Fruit fly (Drosophila melanogaster) whole organism, prepupa: ENCODE results near the gene CG7943.
A peak's percentile ranks its signal among the peaks of the same experiment; 100 is the strongest.

Experiments
- CG10631 ChIP-seq: fragments of 200-800 bp; sonication (Bioruptor generic); optimal IDR thresholded peaks from 2 replicates; lab custom pipeline; 2016; ENCODE audit warnings: missing biosample characterization, missing genetic modification characterization
- CG10669 ChIP-seq: fragments of 200-800 bp; sonication (Bioruptor generic); optimal IDR thresholded peaks from 3 replicates; lab custom pipeline; 2018; ENCODE audit warnings: missing biosample characterization, mild to moderate bottlenecking, missing genetic modification characterization, moderate library complexity
- CG11294 ChIP-seq: fragments of 200-800 bp; sonication (Bioruptor generic); IDR thresholded peaks from 2 replicates; pipeline ENCODE4 v1.3.6; 2022; ENCODE audit warnings: missing biosample characterization, missing genetic modification characterization
- CG11762 ChIP-seq: fragments of 200-800 bp; sonication (Bioruptor generic); optimal IDR thresholded peaks from 3 replicates; lab custom pipeline; 2016; ENCODE audit warnings: missing biosample characterization, missing genetic modification characterization; ENCODE audit not compliant: insufficient read depth
- CG11902 ChIP-seq: fragments of 200-800 bp; sonication (Bioruptor generic); optimal IDR thresholded peaks from 3 replicates; lab custom pipeline; 2016; ENCODE audit warnings: missing biosample characterization, missing genetic modification characterization
- CG15336 ChIP-seq: fragments of 200-800 bp; sonication (Bioruptor generic); IDR thresholded peaks from 2 replicates; pipeline ENCODE4 v1.3.6; 2022; ENCODE audit warnings: missing biosample characterization, missing genetic modification characterization
- CG16779 ChIP-seq: fragments of 200-800 bp; sonication (Bioruptor generic); optimal IDR thresholded peaks from 3 replicates; lab custom pipeline; 2017; ENCODE audit warnings: missing biosample characterization, mild to moderate bottlenecking, missing genetic modification characterization
- CG31627 ChIP-seq: fragments of 200-800 bp; sonication (Bioruptor generic); optimal IDR thresholded peaks from 3 replicates; lab custom pipeline; 2016; ENCODE audit warnings: missing biosample characterization, missing genetic modification characterization
- CG32006 ChIP-seq: fragments of 200-800 bp; sonication (Bioruptor generic); optimal IDR thresholded peaks from 3 replicates; lab custom pipeline; 2017; ENCODE audit warnings: missing biosample characterization, mild to moderate bottlenecking, missing genetic modification characterization
- CG3919 ChIP-seq: fragments of 200-800 bp; sonication (Bioruptor generic); optimal IDR thresholded peaks from 3 replicates; lab custom pipeline; 2016; ENCODE audit warnings: missing biosample characterization, missing genetic modification characterization
- CG6163 ChIP-seq: fragments of 200-800 bp; sonication (Bioruptor generic); IDR thresholded peaks from 3 replicates; pipeline ENCODE4 v1.3.6; 2022; ENCODE audit warnings: missing biosample characterization, missing genetic modification characterization
- CG6792 ChIP-seq: fragments of 200-800 bp; sonication (Bioruptor generic); optimal IDR thresholded peaks from 3 replicates; lab custom pipeline; 2016; ENCODE audit warnings: missing biosample characterization, missing genetic modification characterization
- CG6808 ChIP-seq: fragments of 200-800 bp; sonication (Bioruptor generic); optimal IDR thresholded peaks from 3 replicates; lab custom pipeline; 2017; ENCODE audit warnings: missing biosample characterization, missing genetic modification characterization, mild to moderate bottlenecking, moderate library complexity, missing genetic modification reagents
- CG6854 ChIP-seq: fragments of 200-800 bp; sonication (Bioruptor generic); optimal IDR thresholded peaks from 2 replicates; lab custom pipeline; 2017; ENCODE audit warnings: missing biosample characterization, mild to moderate bottlenecking, missing genetic modification characterization
- CG7368 ChIP-seq: fragments of 200-800 bp; sonication (Bioruptor generic); optimal IDR thresholded peaks from 3 replicates; lab custom pipeline; 2016; ENCODE audit warnings: missing biosample characterization, missing genetic modification characterization
- CG8119 ChIP-seq: fragments of 200-800 bp; sonication (Bioruptor generic); IDR thresholded peaks from 3 replicates; pipeline ENCODE4 v1.3.6; 2022; ENCODE audit warnings: missing biosample characterization, missing genetic modification characterization
- CG8319 ChIP-seq: fragments of 200-800 bp; sonication (Bioruptor generic); optimal IDR thresholded peaks from 3 replicates; lab custom pipeline; 2016; ENCODE audit warnings: missing biosample characterization, missing genetic modification characterization
- CG8632 ChIP-seq: fragments of 200-800 bp; sonication (Bioruptor generic); optimal IDR thresholded peaks from 3 replicates; lab custom pipeline; 2016; ENCODE audit warnings: missing biosample characterization, missing genetic modification characterization
- CG9139 ChIP-seq: fragments of 200-800 bp; sonication (Bioruptor generic); optimal IDR thresholded peaks from 3 replicates; lab custom pipeline; 2017; ENCODE audit warnings: missing biosample characterization, mild to moderate bottlenecking, missing genetic modification characterization
- Eip75B ChIP-seq: fragments of 200-800 bp; sonication (Bioruptor generic); optimal IDR thresholded peaks from 3 replicates; lab custom pipeline; 2016; ENCODE audit warnings: missing biosample characterization, missing genetic modification characterization
- Eip78C ChIP-seq: fragments of 200-800 bp; sonication (Bioruptor generic); peaks from one replicate; lab custom pipeline; 2016; ENCODE audit warnings: missing biosample characterization, missing genetic modification characterization
- Ets96B ChIP-seq: fragments of 200-800 bp; optimal IDR thresholded peaks from 2 replicates; lab custom pipeline; 2019; ENCODE audit warnings: missing biosample characterization, mild to moderate bottlenecking, missing genetic modification characterization, moderate library complexity
- Hr38 ChIP-seq: sonication (Bioruptor generic); optimal IDR thresholded peaks from 2 replicates; lab custom pipeline; 2016; ENCODE audit warnings: missing biosample characterization, missing genetic modification characterization
- Hr4 ChIP-seq: fragments of 200-800 bp; sonication (Bioruptor generic); optimal IDR thresholded peaks from 3 replicates; lab custom pipeline; 2016; ENCODE audit warnings: missing biosample characterization, missing genetic modification characterization
- Met ChIP-seq: fragments of 200-800 bp; sonication (Bioruptor generic); optimal IDR thresholded peaks from 3 replicates; lab custom pipeline; 2016; ENCODE audit warnings: missing biosample characterization, missing genetic modification characterization
- OdsH ChIP-seq: fragments of 200-800 bp; sonication (Bioruptor generic); optimal IDR thresholded peaks from 3 replicates; lab custom pipeline; 2016; ENCODE audit warnings: missing biosample characterization, missing genetic modification characterization
- Smox ChIP-seq: fragments of 200-800 bp; sonication (Bioruptor generic); optimal IDR thresholded peaks from 3 replicates; lab custom pipeline; 2016; ENCODE audit warnings: missing biosample characterization, missing genetic modification characterization
- Sox102F ChIP-seq: fragments of 200-800 bp; sonication (Bioruptor generic); optimal IDR thresholded peaks from 2 replicates; lab custom pipeline; 2016; ENCODE audit warnings: missing biosample characterization, mild to moderate bottlenecking, missing genetic modification characterization
- Sox14 ChIP-seq: fragments of 200-800 bp; sonication (Bioruptor generic); optimal IDR thresholded peaks from 3 replicates; lab custom pipeline; 2016; ENCODE audit warnings: missing biosample characterization, missing genetic modification characterization
- cyc ChIP-seq: fragments of 200-800 bp; sonication (Bioruptor generic); optimal IDR thresholded peaks from 3 replicates; lab custom pipeline; 2016; ENCODE audit warnings: missing biosample characterization, missing genetic modification characterization
- dac ChIP-seq: fragments of 200-800 bp; sonication (Bioruptor generic); optimal IDR thresholded peaks from 2 replicates; lab custom pipeline; 2017; ENCODE audit warnings: missing biosample characterization, mild to moderate bottlenecking, missing genetic modification characterization
- dsx ChIP-seq: fragments of 200-800 bp; optimal IDR thresholded peaks from 3 replicates; lab custom pipeline; 2019; ENCODE audit warnings: missing biosample characterization, mild to moderate bottlenecking, missing genetic modification characterization, moderate library complexity; ENCODE audit not compliant: poor library complexity, severe bottlenecking
- eg ChIP-seq: fragments of 200-800 bp; sonication (Bioruptor generic); IDR thresholded peaks from 3 replicates; pipeline ENCODE4 v1.3.6; 2022; ENCODE audit warnings: missing biosample characterization, missing genetic modification characterization
- esn ChIP-seq: fragments of 200-800 bp; sonication (Bioruptor generic); optimal IDR thresholded peaks from 2 replicates; lab custom pipeline; 2016; ENCODE audit warnings: missing biosample characterization, mild to moderate bottlenecking, missing genetic modification characterization, moderate library complexity
- fd59A ChIP-seq: fragments of 200-800 bp; sonication (Bioruptor generic); optimal IDR thresholded peaks from 2 replicates; lab custom pipeline; 2017; ENCODE audit warnings: missing biosample characterization, mild to moderate bottlenecking, missing genetic modification characterization, missing genetic modification reagents
- fkh ChIP-seq: fragments of 200-800 bp; sonication (Bioruptor generic); optimal IDR thresholded peaks from 3 replicates; lab custom pipeline; 2017; ENCODE audit warnings: missing biosample characterization, mild to moderate bottlenecking, missing genetic modification characterization, moderate library complexity
- lz ChIP-seq: fragments of 200-800 bp; sonication (Bioruptor generic); optimal IDR thresholded peaks from 3 replicates; lab custom pipeline; 2016; ENCODE audit warnings: missing biosample characterization, missing genetic modification characterization
- pdm3 ChIP-seq: fragments of 200-800 bp; sonication (Bioruptor generic); optimal IDR thresholded peaks from 3 replicates; lab custom pipeline; 2016; ENCODE audit warnings: missing biosample characterization, missing genetic modification characterization
- salr ChIP-seq, 2 experiments: fragments of 200-800 bp; sonication (Bioruptor generic); optimal IDR thresholded peaks; 3 replicates each; lab custom pipeline; 2016 to 2018; ENCODE audit warnings: missing biosample characterization in 2 of 2, missing genetic modification characterization in 2 of 2, mild to moderate bottlenecking in 1 of 2
- ss ChIP-seq, 2 experiments: fragments of 200-800 bp; sonication (Bioruptor generic); optimal IDR thresholded peaks; 2 replicates in 1 of 2; 3 replicates in 1 of 2; lab custom pipeline; 2017 to 2018; ENCODE audit warnings: mild to moderate bottlenecking in 2 of 2, missing biosample characterization in 2 of 2, missing genetic modification characterization in 2 of 2, moderate library complexity in 1 of 2
- svp ChIP-seq: fragments of 200-800 bp; sonication (Bioruptor generic); peaks from one replicate; lab custom pipeline; 2016; ENCODE audit warnings: missing biosample characterization, missing genetic modification characterization
- topi ChIP-seq: fragments of 200-800 bp; sonication (Bioruptor generic); optimal IDR thresholded peaks from 3 replicates; lab custom pipeline; 2016; ENCODE audit warnings: missing biosample characterization, missing genetic modification characterization

Gene CG7943

DNA sequence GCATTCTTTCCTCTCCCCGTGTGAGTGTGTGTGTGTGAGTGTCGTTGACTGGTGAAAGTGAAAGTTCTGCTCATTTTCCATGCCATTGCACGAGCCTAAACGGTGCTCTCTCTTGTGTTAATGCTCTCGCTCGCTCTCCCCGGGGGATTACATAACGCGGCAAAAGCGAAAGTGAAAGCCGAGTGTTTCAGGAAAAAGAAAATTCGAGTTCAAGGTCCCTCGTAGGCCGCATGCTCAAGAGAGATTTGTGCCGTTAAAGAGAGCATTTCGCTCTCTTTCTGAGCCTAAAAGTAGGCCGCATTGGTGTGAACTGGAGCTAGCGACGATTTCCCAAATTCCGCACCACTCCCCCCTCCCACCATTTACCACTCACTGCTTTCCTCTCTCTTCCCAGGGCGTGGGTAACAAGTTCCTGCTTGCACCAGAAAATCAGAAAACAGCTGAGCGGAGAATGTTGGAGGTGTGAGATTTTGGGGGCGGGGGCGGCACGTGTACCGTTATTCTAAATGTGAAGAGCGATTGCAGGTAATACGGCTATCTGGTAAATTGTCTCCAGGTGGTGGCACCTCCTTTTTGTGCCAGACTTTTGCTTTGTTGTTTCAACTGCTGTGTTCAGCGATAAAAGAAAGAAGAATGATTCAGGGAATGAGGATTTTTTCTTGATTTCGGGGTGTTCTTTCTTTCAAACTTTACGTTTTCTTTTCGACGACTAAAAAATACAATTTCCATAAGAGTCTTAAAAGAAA is 44.2 kb downstream of the CG7943 start (continued):
- TF ChIP-seq topi (GFP tag; lab: Kevin White, UChicago) (no peak), cyc (GFP tag; lab: Kevin White, UChicago) (no peak), fkh (GFP tag; lab: Kevin White, UChicago) (no peak), Hr38 (no peak), CG9139 (GFP tag; lab: Kevin White, UChicago) (peak; percentile 26), Met (GFP tag; lab: Kevin White, UChicago) (no peak), CG11762 (GFP tag; lab: Kevin White, UChicago) (no peak), Eip78C (GFP tag; lab: Kevin White, UChicago) (peak; percentile 22), Sox102F (GFP tag; lab: Kevin White, UChicago) (no peak), eg (GFP tag; lab: Robert Waterston, UW) (0 out of 3 replicates have a peak, but pooled peaks have one; percentile 29), Ets96B (tag; lab: Kevin White, UChicago) (peak; percentile 20), CG6808 (GFP tag; lab: Kevin White, UChicago) (peak; percentile 20), CG11902 (GFP tag; lab: Kevin White, UChicago) (no peak), CG3919 (GFP tag; lab: Kevin White, UChicago) (no peak), Sox14 (GFP tag; lab: Kevin White, UChicago) (no peak), CG11294 (GFP tag; lab: Robert Waterston, UW) (no peak), CG32006 (peak; percentile 24), CG6163 (GFP tag; lab: Robert Waterston, UW) (peak; percentile 51; the same call in 2 of the 3 replicates), CG7368 (no peak), fd59A (no peak), OdsH (GFP tag; lab: Kevin White, UChicago) (no peak), CG6854 (GFP tag; lab: Kevin White, UChicago) (no peak), dac (GFP tag; lab: Kevin White, UChicago) (no peak), Eip75B (peak; percentile 53), CG10669 (GFP tag; lab: Kevin White, UChicago) (no peak), CG16779 (tag; lab: Kevin White, UChicago) (peak; percentile 21), Smox (GFP tag; lab: Kevin White, UChicago) (no peak), esn (GFP tag; lab: Kevin White, UChicago) (no peak), CG8319 (GFP tag; lab: Kevin White, UChicago) (no peak)

DNA sequence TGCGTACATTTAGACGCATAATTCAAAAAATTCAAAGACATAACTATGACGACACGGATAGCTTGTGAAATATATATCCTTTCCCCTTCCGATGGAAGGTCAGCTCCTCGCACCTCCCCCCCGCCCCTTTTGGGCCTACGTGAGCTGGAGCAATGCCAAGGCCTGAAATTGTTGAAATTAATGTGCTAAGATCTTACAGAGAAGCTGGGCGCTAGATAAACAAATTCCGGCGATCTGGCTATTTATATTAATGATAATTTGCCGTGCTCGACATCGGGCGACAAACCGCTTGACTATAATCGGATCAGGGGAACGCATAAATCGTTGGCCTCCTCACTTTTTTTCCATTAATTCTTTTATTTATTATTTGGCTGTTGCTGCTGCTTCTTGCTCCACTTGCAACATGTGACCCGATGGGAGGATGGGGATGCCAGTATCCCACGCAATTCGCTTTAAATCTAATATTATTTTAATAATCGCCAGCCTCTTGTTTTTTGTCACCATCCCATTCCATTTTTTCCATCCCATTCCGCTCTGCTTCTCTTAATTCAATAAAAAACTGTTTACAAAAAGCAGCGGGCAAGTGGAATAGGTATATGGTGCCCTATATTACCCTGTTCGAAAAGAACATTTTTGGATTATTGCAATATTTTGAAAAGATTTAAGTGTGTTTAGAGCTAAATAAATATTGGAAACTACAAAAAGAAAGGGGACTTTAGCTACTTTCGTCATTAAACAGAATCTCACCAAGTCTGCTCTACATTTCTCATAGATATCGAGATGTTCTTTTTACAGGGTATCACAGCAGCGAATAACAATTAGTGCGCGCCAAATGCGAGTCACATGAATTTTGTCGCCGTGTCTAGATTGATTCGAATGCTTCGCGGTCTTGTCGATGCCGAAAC is 45.8 kb downstream of the CG7943 start:
- no peak for TF ChIP-seq salr (GFP tag; optimal IDR thresholded peaks at IDR 0.05; lab: Kevin White, UChicago)
- no peak for TF ChIP-seq CG10669 (GFP tag; lab: Kevin White, UChicago)
- TF ChIP-seq dsx: no peak
- no peak for TF ChIP-seq fkh (GFP tag; lab: Kevin White, UChicago)
- TF ChIP-seq CG6163 (GFP tag; lab: Robert Waterston, UW): no peak
- TF ChIP-seq CG11902 (GFP tag; lab: Kevin White, UChicago): no peak
- TF ChIP-seq lz (GFP tag; lab: Kevin White, UChicago): no peak
- TF ChIP-seq CG11762 (GFP tag; lab: Kevin White, UChicago): no peak
- TF ChIP-seq CG9139 (GFP tag; lab: Kevin White, UChicago): no peak
- no peak for TF ChIP-seq Sox102F (GFP tag; lab: Kevin White, UChicago)

DNA sequence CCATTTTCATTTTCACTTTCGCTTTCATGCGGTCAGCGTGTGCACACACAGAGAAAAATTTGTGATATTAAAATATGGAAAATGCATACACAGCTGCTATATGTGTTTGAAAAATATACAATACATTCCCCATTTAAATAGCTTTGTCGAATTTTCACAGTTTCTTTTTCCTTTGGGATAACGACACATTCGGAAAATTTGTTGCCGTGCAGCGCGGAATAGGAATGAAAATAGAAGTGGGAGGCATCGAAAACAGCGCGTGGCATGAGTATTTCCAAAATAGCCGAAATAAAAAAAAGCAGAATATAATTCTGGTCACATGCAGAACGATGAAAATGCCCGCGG is 46.4 kb downstream of the CG7943 start:
- TF ChIP-seq CG8632 (GFP tag; lab: Kevin White, UChicago) (no peak), CG15336 (GFP tag; lab: Robert Waterston, UW) (peak; percentile 84), pdm3 (peak; percentile 59), CG11902 (GFP tag; lab: Kevin White, UChicago) (peak; percentile 30), CG10631 (peak; percentile 51), ss (GFP tag; optimal IDR thresholded peaks at IDR 0.05; lab: Kevin White, UChicago) (no peak), CG6792 (GFP tag; lab: Kevin White, UChicago) (peak; percentile 23), eg (GFP tag; lab: Robert Waterston, UW) (peak; percentile 85), fd59A (no peak), Hr4 (GFP tag; lab: Kevin White, UChicago) (peak; percentile 88), CG31627 (peak; percentile 51), CG6854 (GFP tag; lab: Kevin White, UChicago) (no peak), Sox102F (GFP tag; lab: Kevin White, UChicago) (peak; percentile 38), CG16779 (tag; lab: Kevin White, UChicago) (no peak), topi (GFP tag; lab: Kevin White, UChicago) (peak; percentile 49), CG11762 (GFP tag; lab: Kevin White, UChicago) (no peak), lz (GFP tag; lab: Kevin White, UChicago) (peak; percentile 29), CG6163 (GFP tag; lab: Robert Waterston, UW) (peak; percentile 82), CG8119 (GFP tag; lab: Robert Waterston, UW) (peak; percentile 79), dsx (no peak), svp (GFP tag; lab: Kevin White, UChicago) (peak; percentile 52)
